Worm (Caenorhabditis elegans): ENCODE results near the gene ZK54.3.

ZK54.3 gene

ce11 chrX:17420585-17421459 lies 46.0 kb downstream of the ZK54.3 start (continued):
- no peak for TF ChIP-seq lin-35 (GFP tag; optimal IDR thresholded peaks at IDR 0.05)
- TF ChIP-seq madf-6 (GFP tag; IDR thresholded peaks at IDR 0.05): no peak
- TF ChIP-seq egrh-3 (GFP tag; IDR thresholded peaks at IDR 0.05): peak; percentile 74; the same call in 1 of the 2 replicates
- no peak for TF ChIP-seq sptf-2 (GFP tag; optimal IDR thresholded peaks at IDR 0.05)
- 0 out of 2 replicates have a peak, but pooled peaks have one; percentile 12 for TF ChIP-seq aptf-2 (GFP tag; conservative IDR thresholded peaks at IDR 0.05)
- TF ChIP-seq snpc-1.3 (tag; optimal IDR thresholded peaks at IDR 0.05; ENCODE audit: insufficient read depth): no peak
- no peak for TF ChIP-seq F55B11.4 (tag; optimal IDR thresholded peaks at IDR 0.05; ENCODE audit: borderline replicate concordance, insufficient read depth)
- no peak for TF ChIP-seq egl-44 (GFP tag; IDR thresholded peaks at IDR 0.05)
- no peak for TF ChIP-seq madf-10 (tag; optimal IDR thresholded peaks at IDR 0.05)
- no peak for TF ChIP-seq ztf-18 (tag; optimal IDR thresholded peaks at IDR 0.05)
- peak; percentile 2 for TF ChIP-seq ceh-27 (GFP tag; optimal IDR thresholded peaks at IDR 0.05)
- peak; percentile 96 for TF ChIP-seq ama-1 (optimal IDR thresholded peaks at IDR 0.05)
- TF ChIP-seq ama-1 (GFP tag; optimal IDR thresholded peaks at IDR 0.05): no peak

DNA sequence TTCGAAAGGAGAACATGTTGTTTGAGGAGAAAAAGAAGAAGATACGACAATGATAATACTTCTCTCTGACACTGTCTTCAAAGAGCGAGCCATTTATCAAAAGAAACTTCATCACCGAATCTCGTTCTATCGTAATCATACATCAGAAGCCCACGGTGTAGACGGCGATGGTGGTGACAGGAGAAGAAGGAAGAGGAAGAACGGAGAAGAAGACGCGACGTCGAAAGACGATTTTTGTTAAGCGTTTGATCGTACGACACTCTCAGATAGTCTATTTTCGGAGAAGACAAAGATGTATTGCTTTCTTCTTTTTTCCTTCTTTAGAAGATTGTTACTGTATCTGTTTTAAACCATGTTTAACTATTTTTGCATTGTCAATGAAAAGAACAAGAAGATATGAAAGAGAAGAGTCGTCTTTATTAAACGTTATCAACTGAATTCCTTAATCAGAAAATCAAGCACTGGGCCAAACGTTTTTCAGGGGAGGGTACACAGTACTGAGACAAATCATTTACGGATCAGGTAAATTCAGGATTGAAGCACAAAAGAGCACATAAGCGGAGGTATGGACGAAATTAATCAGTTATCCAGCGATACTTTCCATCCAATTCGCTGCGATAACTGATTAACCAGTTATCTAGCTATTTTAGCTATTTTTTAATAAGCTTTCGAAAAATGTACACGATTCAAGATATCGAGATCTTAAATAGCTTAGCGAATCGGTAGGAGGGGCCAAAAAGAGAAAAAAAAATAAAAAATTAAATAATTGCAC lies 46.8 kb downstream of the ZK54.3 start:
- TF ChIP-seq lin-26 (GFP tag; IDR thresholded peaks at IDR 0.05) (peak; percentile 57; the same call in 1 of the 2 replicates), F57C9.4 (tag; optimal IDR thresholded peaks at IDR 0.05) (no peak), ceh-40 (GFP tag; IDR thresholded peaks at IDR 0.05) (0 out of 2 replicates have a peak, but pooled peaks have one; percentile 14), F10E7.11 (tag; optimal IDR thresholded peaks at IDR 0.05) (no peak), somi-1 (GFP tag; optimal IDR thresholded peaks at IDR 0.05) (peak; percentile 11), Y56A3A.18 (GFP tag; IDR thresholded peaks at IDR 0.05) (0 out of 2 replicates have a peak, but pooled peaks have one; percentile 7), ekl-4 (GFP tag; IDR thresholded peaks at IDR 0.05) (0 out of 2 replicates have a peak, but pooled peaks have one; percentile 7), mcd-1 (GFP tag; IDR thresholded peaks at IDR 0.05) (0 out of 2 replicates have a peak, but pooled peaks have one; percentile 3), D2030.7 (GFP tag; IDR thresholded peaks at IDR 0.05) (no peak), pbrm-1 (GFP tag; IDR thresholded peaks at IDR 0.05) (peak; percentile 34; the same call in 1 of the 2 replicates), lin-35 (GFP tag; optimal IDR thresholded peaks at IDR 0.05) (peak in 1 of 3 experiments; percentile 18), hmg-1.2 (GFP tag; IDR thresholded peaks at IDR 0.05) (no peak), gei-17 (GFP tag; optimal IDR thresholded peaks at IDR 0.05) (peak; percentile 49), chd-7 (tag; optimal IDR thresholded peaks at IDR 0.05) (peak; percentile 38), C06A6.2 (GFP tag; conservative IDR thresholded peaks at IDR 0.05) (no peak; the same call in 1 of the 2 replicates), ztf-26 (tag; optimal IDR thresholded peaks at IDR 0.05) (peak; percentile 68), Y53G8AR.9 (GFP tag; conservative IDR thresholded peaks at IDR 0.05) (0 out of 2 replicates have a peak, but pooled peaks have one; percentile 16), lin-40 (tag; optimal IDR thresholded peaks at IDR 0.05) (peak; percentile 47), ama-1 (optimal IDR thresholded peaks at IDR 0.05) (peak; percentile 70), ama-1 (GFP tag; optimal IDR thresholded peaks at IDR 0.05) (no peak), ccch-3 (GFP tag; optimal IDR thresholded peaks at IDR 0.05) (no peak), nhr-27 (tag; optimal IDR thresholded peaks at IDR 0.05) (peak; percentile 26), ztf-22 (GFP tag; optimal IDR thresholded peaks at IDR 0.05) (no peak), ZK185.1 (tag; optimal IDR thresholded peaks at IDR 0.05; ENCODE audit: poor library complexity, severe bottlenecking) (peak; percentile 28), bed-2 (GFP tag; IDR thresholded peaks at IDR 0.05) (no peak), hsf-1 (GFP tag; IDR thresholded peaks at IDR 0.05) (no peak)
